Worm (Caenorhabditis elegans): Measurements from ENCODE around the gene T18D3.1.

The T18D3.1 gene

DNA sequence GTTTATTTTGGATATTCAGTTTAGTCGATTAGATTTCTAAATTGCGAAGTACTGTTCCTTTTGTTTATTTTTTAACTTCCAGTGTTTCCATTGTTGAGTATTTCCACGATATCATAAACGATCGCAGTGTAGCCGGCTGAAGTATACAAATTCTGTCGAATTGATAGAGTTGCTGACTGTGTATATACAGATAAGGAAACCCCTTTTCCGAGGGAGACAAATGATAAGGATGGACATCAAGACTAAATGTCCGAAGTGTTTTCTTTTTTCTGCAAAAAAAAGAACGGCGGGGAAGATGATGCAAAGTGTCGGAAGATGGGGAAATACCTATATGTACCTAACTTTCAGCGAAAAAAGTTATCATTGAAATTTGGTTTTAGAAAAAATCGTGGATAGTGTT is 8.0 kb upstream of the T18D3.1 start:
- no peak for TF ChIP-seq dao-5 (tag; optimal IDR thresholded peaks at IDR 0.05)
- no peak for TF ChIP-seq W03F9.2 (tag; optimal IDR thresholded peaks at IDR 0.05)
- TF ChIP-seq him-1 (tag; optimal IDR thresholded peaks at IDR 0.05), result no peak

ce11 chrX:12449262-12449942 is 5.1 kb upstream of the T18D3.1 start, which contains the start of gene T18D3.6:
Gene T18D3.6 (plus strand): TSS chrX:12449892.
- TF ChIP-seq him-1 (tag; optimal IDR thresholded peaks at IDR 0.05), result no peak

DNA sequence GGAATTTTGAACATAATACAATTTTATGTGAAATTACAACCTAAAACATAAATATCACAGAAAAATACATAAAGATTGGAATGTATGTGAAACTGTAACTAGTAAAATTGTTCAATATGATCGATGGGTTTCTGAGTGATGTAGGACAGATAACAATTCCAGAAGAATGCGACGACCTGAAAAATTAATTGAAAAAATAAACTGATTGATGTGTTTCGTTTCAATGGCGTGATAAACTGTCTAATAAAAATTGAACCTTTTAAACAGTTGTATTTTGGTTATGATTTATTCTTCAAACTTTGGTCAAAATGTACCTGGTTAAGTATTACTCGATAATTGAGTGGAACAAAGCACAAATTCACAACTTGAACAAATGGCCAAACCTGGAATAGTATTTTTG is 3.3 kb upstream of the T18D3.1 start:
- TF ChIP-seq W03F9.2 (tag; optimal IDR thresholded peaks at IDR 0.05) (no peak), him-1 (tag; optimal IDR thresholded peaks at IDR 0.05) (no peak), dao-5 (tag; optimal IDR thresholded peaks at IDR 0.05) (no peak)

ce11 chrX:12452143-12452570 is 2.4 kb upstream of the T18D3.1 start:
- TF ChIP-seq him-1 (tag; optimal IDR thresholded peaks at IDR 0.05), result peak; percentile 87
- no peak for TF ChIP-seq W03F9.2 (tag; optimal IDR thresholded peaks at IDR 0.05)

ce11 chrX:12458021-12458420 is 3.5 kb downstream of the T18D3.1 start:
- TF ChIP-seq him-1 (tag; optimal IDR thresholded peaks at IDR 0.05), result no peak
- peak; percentile 83 for TF ChIP-seq dao-5 (tag; optimal IDR thresholded peaks at IDR 0.05)
- TF ChIP-seq W03F9.2 (tag; optimal IDR thresholded peaks at IDR 0.05), result peak; percentile 57

ce11 chrX:12461557-12461956 is 7.0 kb downstream of the T18D3.1 start, which contains the start of gene odr-7:
Gene odr-7 (minus strand): TSS chrX:12461657.
- TF ChIP-seq W03F9.2 (tag; optimal IDR thresholded peaks at IDR 0.05) (no peak), dao-5 (tag; optimal IDR thresholded peaks at IDR 0.05) (no peak), him-1 (tag; optimal IDR thresholded peaks at IDR 0.05) (no peak)

DNA sequence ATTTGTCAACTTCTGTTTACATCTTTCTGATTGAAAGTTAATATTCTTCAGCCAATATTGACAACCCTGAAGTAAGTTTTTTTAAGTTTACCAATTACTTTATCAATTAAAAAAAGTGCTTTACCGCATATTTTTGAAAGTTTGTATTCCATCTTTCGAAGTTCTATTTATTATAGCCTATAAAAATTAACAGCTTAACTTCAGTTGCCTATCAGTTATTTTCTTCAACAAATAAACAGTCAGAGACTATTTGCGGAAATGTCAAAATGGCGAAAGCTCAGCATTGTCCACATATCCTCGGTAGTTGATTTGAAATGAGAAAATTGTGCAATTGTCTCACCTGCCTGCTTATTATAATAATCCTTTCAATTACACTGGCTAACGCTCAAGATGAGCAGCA is 9.0 kb downstream of the T18D3.1 start, which contains the start of gene T18D3.5:
Gene T18D3.5, plus strand, starts transcription at position 301 of the 400 bp plus-strand sequence.
- TF ChIP-seq dao-5 (tag; optimal IDR thresholded peaks at IDR 0.05) (no peak), W03F9.2 (tag; optimal IDR thresholded peaks at IDR 0.05) (no peak), him-1 (tag; optimal IDR thresholded peaks at IDR 0.05) (no peak)

- TF ChIP-seq him-1 (tag; optimal IDR thresholded peaks at IDR 0.05) (no peak), dao-5 (tag; optimal IDR thresholded peaks at IDR 0.05) (no peak), W03F9.2 (tag; optimal IDR thresholded peaks at IDR 0.05) (no peak)
These were observed 12.2 kb downstream of the T18D3.1 start, which contains the start of gene cdf-2 for ce11 chrX:12466769-12467168. Gene cdf-2 (minus strand): TSS chrX:12466917.

- TF ChIP-seq W03F9.2 (tag; optimal IDR thresholded peaks at IDR 0.05) (no peak), dao-5 (tag; optimal IDR thresholded peaks at IDR 0.05) (no peak), him-1 (tag; optimal IDR thresholded peaks at IDR 0.05) (no peak)
These were observed 13.1 kb downstream of the T18D3.1 start, which contains the start of gene myo-2 for ce11 chrX:12467660-12468111. Gene myo-2 (plus strand): TSS chrX:12468061.

DNA sequence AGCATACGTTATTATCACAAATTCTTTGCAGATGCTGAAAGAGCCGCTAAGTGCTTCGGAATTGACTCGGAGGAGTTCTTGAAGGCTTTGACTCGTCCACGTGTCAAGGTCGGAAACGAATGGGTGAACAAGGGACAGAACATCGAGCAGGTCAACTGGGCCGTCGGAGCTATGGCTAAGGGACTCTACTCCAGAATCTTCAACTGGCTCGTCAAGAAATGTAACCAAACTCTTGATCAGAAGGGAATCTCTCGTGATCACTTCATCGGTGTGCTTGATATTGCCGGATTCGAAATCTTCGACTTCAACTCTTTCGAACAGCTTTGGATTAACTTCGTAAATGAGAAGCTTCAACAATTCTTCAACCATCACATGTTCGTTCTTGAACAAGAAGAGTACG is 15.3 kb downstream of the T18D3.1 start:
- TF ChIP-seq dao-5 (tag; optimal IDR thresholded peaks at IDR 0.05) (no peak), him-1 (tag; optimal IDR thresholded peaks at IDR 0.05) (no peak), W03F9.2 (tag; optimal IDR thresholded peaks at IDR 0.05) (no peak)

DNA sequence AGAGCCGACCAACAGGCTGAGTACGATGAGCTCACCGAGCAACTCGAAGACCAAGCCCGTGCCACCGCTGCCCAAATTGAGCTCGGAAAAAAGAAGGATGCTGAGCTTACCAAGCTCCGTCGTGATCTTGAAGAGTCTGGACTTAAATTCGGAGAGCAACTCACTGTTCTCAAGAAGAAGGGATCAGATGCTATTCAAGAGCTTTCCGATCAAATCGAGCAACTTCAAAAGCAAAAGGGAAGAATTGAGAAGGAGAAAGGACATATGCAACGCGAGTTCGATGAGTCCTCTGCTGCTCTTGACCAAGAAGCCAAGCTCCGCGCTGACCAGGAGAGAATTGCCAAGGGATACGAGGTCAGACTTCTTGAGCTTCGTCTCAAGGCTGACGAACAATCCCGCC is 17.7 kb downstream of the T18D3.1 start:
- TF ChIP-seq dao-5 (tag; optimal IDR thresholded peaks at IDR 0.05) (no peak), him-1 (tag; optimal IDR thresholded peaks at IDR 0.05) (no peak), W03F9.2 (tag; optimal IDR thresholded peaks at IDR 0.05) (no peak)

DNA sequence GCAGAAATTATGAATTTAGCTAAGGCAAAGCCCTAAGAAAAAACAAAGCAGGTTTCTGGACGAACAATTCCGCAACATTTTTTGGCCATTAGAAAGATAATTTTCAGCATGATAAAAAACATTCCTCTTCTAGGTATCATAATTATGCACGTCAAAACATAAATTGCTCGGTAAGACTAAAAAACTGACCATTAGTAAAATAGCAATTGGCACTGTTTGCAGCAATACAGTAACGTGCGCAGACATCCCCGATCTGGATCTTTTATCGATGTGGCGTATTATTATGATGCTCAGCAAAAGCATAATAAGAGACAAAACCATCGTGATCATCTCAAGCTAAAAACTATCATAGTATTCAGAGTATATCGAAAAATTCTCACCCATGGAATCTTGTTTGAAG is 21.9 kb downstream of the T18D3.1 start:
- no peak for TF ChIP-seq W03F9.2 (tag; optimal IDR thresholded peaks at IDR 0.05)

ce11 chrX:12477341-12477740 is 22.8 kb downstream of the T18D3.1 start, which contains the start of gene F45E6.1:
Gene F45E6.1 (minus strand): TSS chrX:12477441.
- TF ChIP-seq W03F9.2 (tag; optimal IDR thresholded peaks at IDR 0.05) (no peak), him-1 (tag; optimal IDR thresholded peaks at IDR 0.05) (no peak), dao-5 (tag; optimal IDR thresholded peaks at IDR 0.05) (no peak)

DNA sequence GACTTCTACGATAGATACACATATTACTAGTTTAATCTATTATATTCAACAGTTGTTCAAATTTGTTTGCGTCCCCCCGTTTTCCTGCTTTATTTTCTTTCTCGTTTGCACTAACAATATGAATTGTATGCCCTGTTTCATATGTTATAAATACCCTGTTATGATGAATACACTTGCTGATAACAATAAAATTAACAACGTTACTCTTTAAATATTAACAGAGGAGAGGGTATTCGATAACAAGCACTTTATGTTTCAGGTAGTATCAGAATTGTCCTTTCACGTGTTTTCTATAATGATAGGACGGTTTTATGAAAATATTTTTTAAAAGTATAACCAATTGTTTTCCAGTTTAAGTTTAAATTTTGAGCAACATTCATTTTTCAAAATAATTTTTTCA is 23.9 kb downstream of the T18D3.1 start:
- TF ChIP-seq W03F9.2 (tag; optimal IDR thresholded peaks at IDR 0.05), result no peak
- TF ChIP-seq dao-5 (tag; optimal IDR thresholded peaks at IDR 0.05), result no peak
- no peak for TF ChIP-seq him-1 (tag; optimal IDR thresholded peaks at IDR 0.05)

DNA sequence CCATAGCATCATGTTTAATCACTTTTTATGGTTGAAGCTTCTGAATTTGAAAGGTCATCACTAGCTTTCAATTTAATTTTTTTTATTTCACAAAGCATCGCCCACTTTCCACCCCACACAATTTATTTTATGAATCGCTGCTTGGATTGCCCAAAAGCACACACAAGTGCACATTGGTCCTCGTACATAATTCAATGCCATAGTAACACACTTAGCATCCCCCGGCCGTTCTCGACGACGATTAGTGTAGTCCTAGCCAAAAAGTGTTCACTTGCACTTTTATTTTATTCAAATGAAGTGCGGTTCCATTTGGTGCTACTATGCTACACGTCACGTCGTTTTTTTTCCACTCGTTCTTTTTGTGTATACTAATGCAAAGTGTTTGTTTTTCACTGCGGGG is 24.5 kb downstream of the T18D3.1 start:
- TF ChIP-seq him-1 (tag; optimal IDR thresholded peaks at IDR 0.05), result no peak
